Fruit fly (Drosophila melanogaster): Measurements from ENCODE around the gene CG43732.

CG43732 gene

DNA sequence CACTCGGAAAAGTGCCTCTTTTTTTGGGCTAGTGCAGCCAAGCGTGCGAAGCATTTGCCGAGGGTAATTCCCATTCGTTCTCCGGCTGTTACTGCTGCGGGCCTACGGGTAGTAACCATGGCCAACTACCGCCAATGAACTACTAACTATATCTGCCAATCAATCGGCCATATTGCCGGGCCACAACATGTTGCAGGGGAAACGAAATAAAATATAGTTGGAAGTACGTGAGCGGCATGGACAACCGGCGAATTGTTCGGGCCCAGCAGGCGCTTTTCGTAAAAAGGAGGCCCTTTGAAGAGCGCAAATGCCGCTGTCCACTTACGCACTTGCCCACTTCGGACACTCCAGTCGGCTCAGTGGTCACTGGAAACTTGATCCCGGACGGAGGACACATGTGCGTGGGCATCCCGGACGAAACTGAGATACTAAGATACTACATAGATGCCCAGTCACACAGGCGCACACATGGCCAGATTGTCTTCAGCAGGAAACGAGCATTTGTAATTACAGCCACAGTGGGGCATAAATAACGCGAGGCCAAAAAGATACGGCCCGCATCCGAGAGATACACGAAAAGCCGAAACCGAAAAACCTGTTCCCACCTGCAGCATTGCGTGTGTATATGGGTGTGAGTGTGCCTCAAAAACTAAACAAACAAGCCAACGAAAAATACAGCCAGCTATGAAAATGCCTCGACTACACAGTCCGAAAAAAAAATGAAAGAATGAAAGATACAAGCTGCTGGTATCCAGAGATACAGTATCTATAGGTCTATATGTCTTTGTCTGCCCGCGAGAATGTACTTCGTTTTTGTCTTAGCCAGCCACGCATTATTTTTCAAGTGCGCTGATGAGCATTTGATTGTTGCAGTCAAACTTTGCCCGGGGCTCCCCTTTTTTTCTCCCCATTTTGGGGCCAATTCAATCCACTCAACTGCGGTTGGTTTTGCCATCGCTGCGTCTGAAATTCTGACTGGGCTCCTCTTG is 37.7 kb downstream of the CG43732 start (continued):
- TF ChIP-seq CG10959 (GFP tag; IDR thresholded peaks at IDR 0.05) (no peak), Adf1 (GFP tag; IDR thresholded peaks at IDR 0.05) (no peak), cwo (GFP tag; optimal IDR thresholded peaks at IDR 0.05) (peak; percentile 16), lab (GFP tag; optimal IDR thresholded peaks at IDR 0.05) (peak; percentile 41), fru (optimal IDR thresholded peaks at IDR 0.05) (no peak), mirr (GFP tag; optimal IDR thresholded peaks at IDR 0.05) (no peak), insv (GFP tag; optimal IDR thresholded peaks at IDR 0.05) (no peak), CG7372 (GFP tag; IDR thresholded peaks at IDR 0.05) (no peak), CG4360 (GFP tag; IDR thresholded peaks at IDR 0.05) (0 out of 2 replicates have a peak, but pooled peaks have one; percentile 20), disco-r (GFP tag; optimal IDR thresholded peaks at IDR 0.05) (peak; percentile 39), CG2889 (GFP tag; IDR thresholded peaks at IDR 0.05) (no peak), CG4707 (GFP tag; optimal IDR thresholded peaks at IDR 0.05) (peak; percentile 18), MBD-R2 (GFP tag; IDR thresholded peaks at IDR 0.05) (no peak), CG17802 (tag; optimal IDR thresholded peaks at IDR 0.05) (no peak), Fer3 (tag; optimal IDR thresholded peaks at IDR 0.05) (no peak), slbo (GFP tag; IDR thresholded peaks at IDR 0.05) (no peak), dpn (GFP tag; optimal IDR thresholded peaks at IDR 0.05) (peak in 1 of 2 experiments; percentile 15), gem (tag; optimal IDR thresholded peaks at IDR 0.05) (peak; percentile 44), sna (GFP tag; IDR thresholded peaks at IDR 0.05; ENCODE audit: partially characterized antibody) (no peak), HLH54F (GFP tag; optimal IDR thresholded peaks at IDR 0.05) (no peak), Ravus (GFP tag; IDR thresholded peaks at IDR 0.05) (no peak), lbe (GFP tag; optimal IDR thresholded peaks at IDR 0.05) (no peak), tio (GFP tag; optimal IDR thresholded peaks at IDR 0.05) (no peak), CG12769 (tag; optimal IDR thresholded peaks at IDR 0.05) (peak; percentile 35), Hr51 (GFP tag; optimal IDR thresholded peaks at IDR 0.05) (peak in 1 of 2 experiments; percentile 6), D19A (tag; optimal IDR thresholded peaks at IDR 0.05) (peak; percentile 53), sens (GFP tag) (peak; percentile 39), CG7839 (tag; optimal IDR thresholded peaks at IDR 0.05) (peak; percentile 30), CG17912 (GFP tag; optimal IDR thresholded peaks at IDR 0.05) (no peak), CG32532 (GFP tag; IDR thresholded peaks at IDR 0.05) (no peak), CG10462 (GFP tag; optimal IDR thresholded peaks at IDR 0.05) (no peak), CG11504 (tag; optimal IDR thresholded peaks at IDR 0.05) (peak; percentile 40), kah (GFP tag; optimal IDR thresholded peaks at IDR 0.05) (peak; percentile 19), CG10565 (GFP tag; optimal IDR thresholded peaks at IDR 0.05) (no peak), ttk (GFP tag; IDR thresholded peaks at IDR 0.05) (no peak), CG32767 (GFP tag; IDR thresholded peaks at IDR 0.05) (no peak), Atf3 (GFP tag; optimal IDR thresholded peaks at IDR 0.05) (no peak), phol (tag; optimal IDR thresholded peaks at IDR 0.05) (peak; percentile 7), CG2712 (tag; optimal IDR thresholded peaks at IDR 0.05) (peak; percentile 24), NC2β (GFP tag; optimal IDR thresholded peaks at IDR 0.05) (peak; percentile 25), oc (tag; optimal IDR thresholded peaks at IDR 0.05) (no peak), CG12659 (GFP tag; optimal IDR thresholded peaks at IDR 0.05) (peak; percentile 23), CG7556 (GFP tag; optimal IDR thresholded peaks at IDR 0.05) (no peak), pb (GFP tag; optimal IDR thresholded peaks at IDR 0.05) (peak; percentile 49), tup (GFP tag; optimal IDR thresholded peaks at IDR 0.05) (no peak), HLH4C (GFP tag; IDR thresholded peaks at IDR 0.05; ENCODE audit: partially characterized antibody) (no peak), gsb-n (tag; optimal IDR thresholded peaks at IDR 0.05) (no peak), unc-4 (GFP tag; IDR thresholded peaks at IDR 0.05; ENCODE audit: partially characterized antibody) (no peak)
